Fruit fly (Drosophila melanogaster) whole organism: ENCODE data around the gene aph-1.

Experiments used
- CG8478 ChIP-seq: fragments of >200 bp; optimal IDR thresholded peaks from 2 replicates; lab custom pipeline; 2018; ENCODE audit warnings: inconsistent platforms
- Dll ChIP-seq: fragments of >200 bp; optimal IDR thresholded peaks from 2 replicates; lab custom pipeline; 2017
- EcR ChIP-seq, 2 experiments: fragments of >200 bp; optimal IDR thresholded peaks; 2 replicates each; lab custom pipeline; 2017; ENCODE audit warnings: missing biosample characterization in 2 of 2, missing genetic modification characterization in 2 of 2, missing genetic modification reagents in 2 of 2
- pan ChIP-seq: fragments of >200 bp; optimal IDR thresholded peaks from 2 replicates; lab custom pipeline; 2017
- psq ChIP-seq: fragments of >200 bp; optimal IDR thresholded peaks from 2 replicates; lab custom pipeline; 2017
- usp ChIP-seq: fragments of >200 bp; optimal IDR thresholded peaks from 2 replicates; lab custom pipeline; 2017; ENCODE audit warnings: missing biosample characterization, missing genetic modification characterization, mixed read lengths

Gene aph-1

DNA sequence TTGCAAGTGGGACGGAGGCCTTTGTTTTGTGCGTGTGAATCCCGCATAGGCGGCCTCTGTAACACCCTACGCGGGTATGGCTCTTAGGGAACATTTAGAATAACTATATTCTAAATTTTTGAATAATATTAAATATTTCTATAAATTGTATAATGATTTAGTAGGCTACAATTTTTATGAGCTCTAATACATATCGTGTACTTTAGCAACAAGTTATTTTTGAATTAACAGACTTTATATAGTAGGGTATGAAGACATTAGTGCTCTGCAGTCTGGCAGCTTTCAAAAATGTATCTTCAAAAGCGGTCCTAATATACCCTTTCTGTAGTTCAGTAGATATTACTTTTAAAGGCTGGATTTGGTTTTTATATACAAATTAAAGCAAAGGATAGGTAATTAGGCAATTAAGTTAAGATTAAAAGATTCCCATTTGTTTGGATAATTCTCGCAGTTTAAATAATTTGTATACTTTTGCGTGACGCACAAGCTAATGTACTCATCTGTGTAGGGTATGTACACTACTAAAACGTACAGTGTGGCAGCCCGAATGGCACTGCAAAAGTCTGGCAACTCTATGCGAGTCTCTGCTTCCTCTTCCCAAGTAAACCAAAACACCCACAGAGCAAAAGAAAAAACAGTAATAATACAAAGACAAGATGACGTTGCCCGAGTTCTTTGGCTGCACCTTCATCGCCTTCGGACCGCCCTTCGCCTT lies at the start of gene aph-1, which contains the start of gene Snx21:
aph-1 (plus strand) TSS at position 575 of the 715 bp plus-strand sequence.
Snx21 (minus strand) TSS at position 7 of the 715 bp plus-strand sequence.
- TF ChIP-seq EcR (GFP tag; optimal IDR thresholded peaks at IDR 0.05; lab: Kevin White, UChicago) = no peak
- TF ChIP-seq CG8478 (lab: Kevin White, UChicago) = no peak
- TF ChIP-seq psq (lab: Kevin White, UChicago) = no peak
- TF ChIP-seq usp = no peak
- TF ChIP-seq Dll (lab: Kevin White, UChicago) = no peak
- TF ChIP-seq pan (lab: Kevin White, UChicago) = no peak

dm6 chr2L:2720368-2720767 lies 45.7 kb upstream of the aph-1 start:
- no peak for TF ChIP-seq usp
- no peak for TF ChIP-seq EcR (GFP tag; optimal IDR thresholded peaks at IDR 0.05; lab: Kevin White, UChicago)
- TF ChIP-seq pan (lab: Kevin White, UChicago) = no peak
- no peak for TF ChIP-seq Dll (lab: Kevin White, UChicago)
- no peak for TF ChIP-seq psq (lab: Kevin White, UChicago)
- no peak for TF ChIP-seq CG8478 (lab: Kevin White, UChicago)

- TF ChIP-seq Dll (lab: Kevin White, UChicago) (no peak), usp (no peak), pan (lab: Kevin White, UChicago) (no peak), psq (lab: Kevin White, UChicago) (no peak)
Measured at dm6 chr2L:2721317-2721716, 44.7 kb upstream of the aph-1 start.

dm6 chr2L:2723100-2723499 lies 42.9 kb upstream of the aph-1 start:
- no peak for TF ChIP-seq Dll (lab: Kevin White, UChicago)
- no peak for TF ChIP-seq CG8478 (lab: Kevin White, UChicago)
- no peak for TF ChIP-seq EcR (GFP tag; optimal IDR thresholded peaks at IDR 0.05; lab: Kevin White, UChicago)
- no peak for TF ChIP-seq pan (lab: Kevin White, UChicago)
- TF ChIP-seq usp = no peak
- no peak for TF ChIP-seq psq (lab: Kevin White, UChicago)

- no peak for TF ChIP-seq CG8478 (lab: Kevin White, UChicago)
- no peak for TF ChIP-seq pan (lab: Kevin White, UChicago)
- TF ChIP-seq EcR (GFP tag; optimal IDR thresholded peaks at IDR 0.05; lab: Kevin White, UChicago) = no peak
- no peak for TF ChIP-seq Dll (lab: Kevin White, UChicago)
- TF ChIP-seq psq (lab: Kevin White, UChicago) = no peak
- no peak for TF ChIP-seq usp
Measured at dm6 chr2L:2724459-2724858, 41.6 kb upstream of the aph-1 start.

DNA sequence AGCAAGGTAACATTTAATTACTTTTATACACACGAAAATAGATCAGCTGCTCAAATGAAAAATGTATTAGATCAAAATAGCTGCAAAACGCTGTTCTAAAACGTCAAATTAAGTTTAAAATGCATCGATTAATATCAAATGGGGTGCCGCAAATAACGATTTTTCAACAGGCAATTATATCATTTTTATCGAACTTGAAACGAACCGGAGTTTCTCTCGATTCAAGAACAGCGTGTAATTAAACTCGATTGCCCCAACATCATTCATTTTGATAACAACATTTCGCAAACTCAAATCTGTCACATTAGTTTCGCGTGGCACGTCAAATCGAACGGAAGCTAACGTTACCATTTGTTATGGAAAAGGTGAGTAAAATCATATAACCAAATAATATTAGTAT lies 40.7 kb upstream of the aph-1 start, which contains the start of gene CG31689:
CG31689 (plus strand) TSS at position 301 of the 400 bp plus-strand sequence.
- TF ChIP-seq EcR (GFP tag; optimal IDR thresholded peaks at IDR 0.05; lab: Kevin White, UChicago) (no peak), usp (no peak), pan (lab: Kevin White, UChicago) (no peak), CG8478 (lab: Kevin White, UChicago) (no peak), psq (lab: Kevin White, UChicago) (no peak), Dll (lab: Kevin White, UChicago) (no peak)

dm6 chr2L:2727364-2727763 lies 38.7 kb upstream of the aph-1 start:
- TF ChIP-seq usp (no peak), pan (lab: Kevin White, UChicago) (no peak), psq (lab: Kevin White, UChicago) (no peak), CG8478 (lab: Kevin White, UChicago) (no peak), Dll (lab: Kevin White, UChicago) (no peak), EcR (GFP tag; optimal IDR thresholded peaks at IDR 0.05; lab: Kevin White, UChicago) (no peak)

DNA sequence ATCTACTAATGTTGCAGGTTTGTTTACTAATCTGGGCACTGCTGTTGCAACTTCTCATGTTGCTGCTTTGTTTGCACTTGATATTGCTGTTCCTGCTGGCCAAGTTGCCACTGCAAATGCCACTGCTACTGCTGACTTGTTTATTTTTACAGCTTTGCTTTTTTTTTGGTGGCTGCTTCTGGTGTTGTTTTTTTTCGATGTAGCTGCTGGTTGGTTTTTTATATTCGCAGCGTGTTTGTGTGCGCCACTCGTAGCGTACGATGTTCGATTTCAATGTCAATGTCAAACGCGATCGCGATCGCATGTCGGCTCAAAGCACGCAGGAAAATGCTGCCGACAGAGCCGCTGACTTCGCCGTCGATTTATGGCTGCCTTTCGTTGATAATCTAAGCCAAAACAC lies 38.2 kb upstream of the aph-1 start:
- TF ChIP-seq EcR (GFP tag; optimal IDR thresholded peaks at IDR 0.05; lab: Kevin White, UChicago) = no peak
- no peak for TF ChIP-seq Dll (lab: Kevin White, UChicago)
- no peak for TF ChIP-seq pan (lab: Kevin White, UChicago)
- no peak for TF ChIP-seq usp
- no peak for TF ChIP-seq psq (lab: Kevin White, UChicago)
- TF ChIP-seq CG8478 (lab: Kevin White, UChicago) = no peak

dm6 chr2L:2728577-2728976 lies 37.5 kb upstream of the aph-1 start:
- no peak for TF ChIP-seq pan (lab: Kevin White, UChicago)
- no peak for TF ChIP-seq CG8478 (lab: Kevin White, UChicago)
- no peak for TF ChIP-seq Dll (lab: Kevin White, UChicago)
- TF ChIP-seq psq (lab: Kevin White, UChicago) = no peak
- TF ChIP-seq usp = no peak
- TF ChIP-seq EcR (GFP tag; optimal IDR thresholded peaks at IDR 0.05; lab: Kevin White, UChicago) = no peak

DNA sequence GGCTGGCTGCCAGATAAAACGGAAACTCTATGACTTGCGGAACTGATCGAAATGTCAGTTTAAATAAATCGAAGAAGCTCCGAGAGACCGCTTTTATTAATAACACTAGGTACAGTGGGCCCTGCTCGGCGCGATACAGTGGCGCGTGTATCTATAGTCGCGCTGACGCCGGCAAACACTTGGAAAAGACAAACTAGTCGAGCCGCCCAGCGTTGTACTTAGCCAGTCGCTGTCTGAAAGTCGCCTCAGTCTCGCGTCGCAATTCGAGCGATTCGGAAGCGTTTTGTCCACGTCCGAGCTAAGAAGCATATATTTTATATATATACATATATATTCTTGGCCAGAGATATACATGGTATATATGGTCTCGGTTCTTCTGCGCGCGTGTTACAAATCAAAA lies 36.2 kb upstream of the aph-1 start:
- TF ChIP-seq usp (no peak), Dll (lab: Kevin White, UChicago) (no peak), CG8478 (lab: Kevin White, UChicago) (no peak), pan (lab: Kevin White, UChicago) (no peak), psq (lab: Kevin White, UChicago) (no peak), EcR (GFP tag; optimal IDR thresholded peaks at IDR 0.05; lab: Kevin White, UChicago) (no peak)

DNA sequence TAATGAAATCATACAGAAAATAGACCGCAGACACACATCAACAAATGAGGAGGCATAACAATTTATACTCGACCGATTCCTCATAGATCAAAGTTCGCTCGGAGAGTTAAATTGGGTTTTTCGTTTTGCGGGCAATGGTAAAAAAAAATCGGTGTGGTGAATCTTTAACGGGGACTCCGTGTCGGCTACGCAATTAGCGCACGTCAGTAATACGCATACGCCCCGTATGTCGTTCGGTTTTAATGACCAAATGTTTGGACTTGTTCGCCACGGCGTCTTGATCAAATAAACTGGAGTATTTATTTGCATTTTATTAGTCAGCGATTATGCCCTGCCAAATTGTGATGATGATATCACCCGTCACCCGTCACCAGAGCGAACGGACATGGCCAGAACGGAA lies 35.3 kb upstream of the aph-1 start:
- TF ChIP-seq usp (no peak), CG8478 (lab: Kevin White, UChicago) (no peak)
